Worm (Caenorhabditis elegans) whole organism, L2 larva: ENCODE measurements around the gene K04G11.3.

ENCODE experiments used
- F13H6.1 ChIP-seq: sonication (generic microtip); optimal IDR thresholded peaks from 2 replicates; lab custom pipeline; 2016; ENCODE audit warnings: missing genetic modification characterization, missing compliant biosample characterization
- Y55F3AM.14 ChIP-seq: fragments of 200-800 bp; sonication (Bioruptor generic); optimal IDR thresholded peaks from 2 replicates; lab custom pipeline; 2018; ENCODE audit warnings: mild to moderate bottlenecking, missing genetic modification characterization, missing compliant biosample characterization
- ZK546.5 ChIP-seq: sonication (generic microtip); optimal IDR thresholded peaks from 2 replicates; lab custom pipeline; 2017; ENCODE audit warnings: missing biosample characterization, missing genetic modification characterization
- alr-1 ChIP-seq: fragments of 150-350 bp; optimal IDR thresholded peaks from 2 replicates; lab custom pipeline; 2014; ENCODE audit warnings: missing biosample characterization, missing genetic modification characterization
- aly-2 ChIP-seq: fragments of 150-350 bp; optimal IDR thresholded peaks from 2 replicates; lab custom pipeline; 2014; ENCODE audit warnings: missing biosample characterization, missing genetic modification characterization
- ama-1 ChIP-seq: fragments of 150-350 bp; optimal IDR thresholded peaks from 2 replicates; lab custom pipeline; 2018; ENCODE audit warnings: inconsistent platforms
- blmp-1 ChIP-seq: sonication (generic microtip); optimal IDR thresholded peaks from 2 replicates; lab custom pipeline; 2017; ENCODE audit warnings: missing genetic modification characterization, mild to moderate bottlenecking, missing compliant biosample characterization, antibody characterized with exemption, moderate library complexity; ENCODE audit not compliant: insufficient read depth
- ceh-82 ChIP-seq: fragments of 150-350 bp; optimal IDR thresholded peaks from 2 replicates; lab custom pipeline; 2014; ENCODE audit warnings: missing biosample characterization, missing genetic modification characterization
- dmd-4 ChIP-seq: sonication (generic microtip); optimal IDR thresholded peaks from 2 replicates; lab custom pipeline; 2017; ENCODE audit warnings: missing biosample characterization, missing genetic modification characterization
- elt-3 ChIP-seq: sonication (generic microtip); optimal IDR thresholded peaks from 2 replicates; lab custom pipeline; 2017; ENCODE audit warnings: missing biosample characterization, missing genetic modification characterization
- fos-1 ChIP-seq: fragments of 150-350 bp; optimal IDR thresholded peaks from 2 replicates; lab custom pipeline; 2014; ENCODE audit warnings: missing biosample characterization, missing genetic modification characterization
- lin-11 ChIP-seq: fragments of 150-350 bp; sonication (generic microtip); optimal IDR thresholded peaks from 2 replicates; lab custom pipeline; 2014; ENCODE audit warnings: missing biosample characterization, missing genetic modification characterization, inconsistent platforms, mixed read lengths
- lin-39 ChIP-seq: fragments of 150-350 bp; optimal IDR thresholded peaks from 2 replicates; lab custom pipeline; 2014; ENCODE audit warnings: missing biosample characterization, missing genetic modification reagents, missing genetic modification characterization
- lsy-2 ChIP-seq, 2 experiments: fragments of 150-350 bp in 1 of 2; sonication (generic microtip) in 1 of 2; optimal IDR thresholded peaks; 2 replicates each; lab custom pipeline; 2014 to 2017; ENCODE audit warnings: missing biosample characterization in 2 of 2, missing genetic modification characterization in 2 of 2
- mab-5 ChIP-seq: fragments of 150-350 bp; optimal IDR thresholded peaks from 2 replicates; lab custom pipeline; 2014; ENCODE audit warnings: missing biosample characterization, missing genetic modification characterization
- mbf-1 ChIP-seq: sonication (generic microtip); optimal IDR thresholded peaks from 2 replicates; lab custom pipeline; 2017; ENCODE audit warnings: missing biosample characterization, missing genetic modification characterization
- nhr-10 ChIP-seq: sonication (generic microtip); optimal IDR thresholded peaks from 2 replicates; lab custom pipeline; 2017; ENCODE audit warnings: missing biosample characterization, missing genetic modification characterization
- nhr-11 ChIP-seq: fragments of 150-350 bp; optimal IDR thresholded peaks from 2 replicates; lab custom pipeline; 2014; ENCODE audit warnings: missing biosample characterization, missing genetic modification characterization
- nhr-12 ChIP-seq: fragments of 150-350 bp; optimal IDR thresholded peaks from 2 replicates; lab custom pipeline; 2014; ENCODE audit warnings: missing biosample characterization, missing genetic modification characterization
- nhr-21 ChIP-seq: fragments of 150-350 bp; optimal IDR thresholded peaks from 2 replicates; lab custom pipeline; 2014; ENCODE audit warnings: missing biosample characterization, missing genetic modification characterization
- nhr-23 ChIP-seq: fragments of 150-350 bp; optimal IDR thresholded peaks from 2 replicates; lab custom pipeline; 2014; ENCODE audit warnings: missing biosample characterization, missing genetic modification reagents, missing genetic modification characterization
- nhr-6 ChIP-seq: fragments of 150-350 bp; optimal IDR thresholded peaks from 2 replicates; lab custom pipeline; 2014; ENCODE audit warnings: missing biosample characterization, missing genetic modification characterization
- nhr-77 ChIP-seq: fragments of 150-350 bp; optimal IDR thresholded peaks from 2 replicates; lab custom pipeline; 2014; ENCODE audit warnings: missing biosample characterization, missing genetic modification characterization
- sem-4 ChIP-seq: fragments of 150-350 bp; optimal IDR thresholded peaks from 2 replicates; lab custom pipeline; 2014; ENCODE audit warnings: missing biosample characterization, missing genetic modification reagents, missing genetic modification characterization
- sma-3 ChIP-seq: sonication (generic microtip); optimal IDR thresholded peaks from 2 replicates; lab custom pipeline; 2016; ENCODE audit warnings: missing genetic modification reagents, missing genetic modification characterization, missing compliant biosample characterization
- snpc-4 ChIP-seq: fragments of 150-350 bp; optimal IDR thresholded peaks from 2 replicates; lab custom pipeline; 2014; ENCODE audit warnings: missing biosample characterization, missing genetic modification characterization
- unc-55 ChIP-seq: fragments of 150-350 bp; sonication (generic microtip); optimal IDR thresholded peaks from 3 replicates; lab custom pipeline; 2014; ENCODE audit warnings: missing biosample characterization, missing genetic modification reagents, missing genetic modification characterization
- unc-62 ChIP-seq: fragments of 150-350 bp; optimal IDR thresholded peaks from 2 replicates; lab custom pipeline; 2014; ENCODE audit warnings: missing biosample characterization, missing genetic modification reagents, missing genetic modification characterization
- zag-1 ChIP-seq: fragments of 150-350 bp; optimal IDR thresholded peaks from 2 replicates; lab custom pipeline; 2014; ENCODE audit warnings: missing biosample characterization, missing genetic modification characterization
- ztf-11 ChIP-seq: sonication (generic microtip); optimal IDR thresholded peaks from 2 replicates; lab custom pipeline; 2017; ENCODE audit warnings: missing biosample characterization, missing genetic modification characterization
- ztf-4 ChIP-seq: fragments of 150-350 bp; optimal IDR thresholded peaks from 2 replicates; lab custom pipeline; 2014; ENCODE audit warnings: missing biosample characterization, missing genetic modification characterization

K04G11.3 gene

DNA sequence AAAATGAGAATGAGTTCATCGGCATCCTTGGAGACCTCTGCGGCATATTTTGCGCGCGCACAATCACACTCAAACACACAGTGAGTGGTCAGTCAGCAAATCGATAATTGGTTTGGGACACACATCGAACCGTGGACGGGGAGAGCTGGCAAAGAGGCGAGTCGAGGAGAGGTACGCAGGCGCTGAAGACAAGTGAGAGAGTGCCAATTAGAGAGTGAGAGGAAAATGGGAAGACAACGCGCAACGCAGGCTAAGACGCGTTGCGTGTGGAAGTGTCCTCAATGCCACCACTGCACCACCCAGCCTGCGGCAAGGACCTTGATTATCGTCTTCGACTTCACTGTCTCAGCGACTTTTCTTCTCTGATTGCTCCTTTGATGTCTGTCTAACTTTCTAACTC, 50.3 kb downstream of the K04G11.3 start (continued):
- TF ChIP-seq ZK546.5 (tag; lab: Kevin White, UChicago) (no peak), nhr-10 (tag; lab: Kevin White, UChicago) (no peak), snpc-4 (tag; lab: Kevin White, UChicago) (peak; percentile 55), blmp-1 (tag; lab: Kevin White, UChicago) (no peak), ceh-82 (tag; lab: Kevin White, UChicago) (no peak), unc-62 (GFP tag; lab: Kevin White, UChicago) (no peak), sem-4 (tag; lab: Kevin White, UChicago) (peak; percentile 47), Y55F3AM.14 (no peak), lin-39 (tag; lab: Kevin White, UChicago) (no peak), nhr-6 (tag; lab: Kevin White, UChicago) (no peak), lsy-2 (tag; optimal IDR thresholded peaks at IDR 0.05; lab: Kevin White, UChicago) (peak in 1 of 2 experiments; percentile 67), ztf-11 (tag; lab: Kevin White, UChicago) (no peak), lin-11 (peak; percentile 25), nhr-11 (tag; lab: Kevin White, UChicago) (no peak), F13H6.1 (peak; percentile 89), mbf-1 (tag; lab: Kevin White, UChicago) (no peak), nhr-23 (tag; lab: Kevin White, UChicago) (no peak), nhr-12 (tag; lab: Kevin White, UChicago) (no peak), zag-1 (tag; lab: Kevin White, UChicago) (peak; percentile 46), sma-3 (GFP tag; lab: Kevin White, UChicago) (peak; percentile 43), mab-5 (tag; lab: Kevin White, UChicago) (peak; percentile 44), elt-3 (tag; lab: Kevin White, UChicago) (no peak), ztf-4 (tag; lab: Kevin White, UChicago) (peak; percentile 28), nhr-77 (tag; lab: Kevin White, UChicago) (no peak), aly-2 (tag; lab: Kevin White, UChicago) (no peak), fos-1 (tag; lab: Kevin White, UChicago) (peak; percentile 13)

DNA sequence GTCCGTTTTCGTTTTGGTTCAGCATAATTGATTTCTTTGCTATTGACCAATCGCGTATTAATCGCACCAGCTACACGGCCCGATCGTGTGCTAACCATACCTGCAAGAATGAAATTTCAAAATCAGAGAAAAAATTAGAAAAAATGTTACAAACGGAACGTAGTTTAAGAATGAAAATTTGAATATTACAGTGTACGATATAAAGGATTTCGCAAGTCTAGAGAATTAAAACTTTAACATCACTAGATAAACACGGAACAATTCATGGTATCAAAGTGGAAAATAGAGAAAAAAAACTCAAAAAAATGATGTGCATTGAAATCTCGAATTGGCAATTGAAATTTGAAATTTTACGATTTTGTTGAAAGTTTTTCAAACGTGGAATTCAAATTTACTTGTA, 50.9 kb downstream of the K04G11.3 start, which contains the start of gene madd-3:
madd-3 (minus strand) TSS at position 101 of the 400 bp plus-strand sequence.
- no peak for TF ChIP-seq ceh-82 (tag; lab: Kevin White, UChicago)
- no peak for TF ChIP-seq alr-1
- TF ChIP-seq Y55F3AM.14, result no peak
- TF ChIP-seq dmd-4, result no peak
- no peak for TF ChIP-seq unc-55 (GFP tag; lab: Kevin White, UChicago)
- TF ChIP-seq nhr-21 (tag; lab: Kevin White, UChicago), result no peak
- no peak for TF ChIP-seq nhr-12 (tag; lab: Kevin White, UChicago)
- no peak for TF ChIP-seq aly-2 (tag; lab: Kevin White, UChicago)
- TF ChIP-seq mbf-1 (tag; lab: Kevin White, UChicago), result no peak
- TF ChIP-seq blmp-1 (tag; lab: Kevin White, UChicago), result no peak
- TF ChIP-seq unc-62 (GFP tag; lab: Kevin White, UChicago), result no peak
- no peak for TF ChIP-seq ama-1 (lab: Kevin White, UChicago)
- TF ChIP-seq nhr-10 (tag; lab: Kevin White, UChicago), result no peak
- TF ChIP-seq elt-3 (tag; lab: Kevin White, UChicago), result no peak
